Fruit fly (Drosophila melanogaster): Measurements from ENCODE around the gene Manf.

Gene Manf

DNA sequence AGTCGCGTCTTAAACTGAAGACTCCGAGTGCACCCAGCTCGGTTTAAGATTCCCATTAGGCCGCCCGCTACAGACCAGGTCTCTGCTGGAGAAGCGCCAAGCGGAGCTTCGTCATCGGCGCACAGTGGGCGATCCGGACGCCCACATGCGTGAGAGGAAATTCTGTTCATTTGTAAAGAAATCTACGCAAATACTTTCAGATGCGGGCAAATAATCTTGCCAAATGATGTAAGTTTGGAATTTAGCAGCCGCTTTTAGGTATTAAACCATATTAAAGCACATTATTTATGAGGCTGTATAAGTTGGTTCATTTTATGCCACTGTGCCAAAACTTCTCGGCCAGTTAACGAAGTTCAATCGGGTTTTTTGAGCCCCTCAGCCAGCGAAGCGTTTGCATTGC lies 19.1 kb downstream of the Manf start, which contains the start of gene js (continued):
- TF ChIP-seq Oli (tag; optimal IDR thresholded peaks at IDR 0.05), result peak; percentile 43
- no peak for TF ChIP-seq Dad (GFP tag; optimal IDR thresholded peaks at IDR 0.05)
- TF ChIP-seq Myb (GFP tag; optimal IDR thresholded peaks at IDR 0.05), result no peak
- TF ChIP-seq CG2199 (GFP tag; IDR thresholded peaks at IDR 0.05), result no peak
- peak; percentile 42 for TF ChIP-seq NfI (GFP tag; optimal IDR thresholded peaks at IDR 0.05)
- TF ChIP-seq ken (GFP tag; IDR thresholded peaks at IDR 0.05), result no peak
- TF ChIP-seq dm (GFP tag; optimal IDR thresholded peaks at IDR 0.05), result no peak
- no peak for TF ChIP-seq unpg (GFP tag; optimal IDR thresholded peaks at IDR 0.05)
- no peak for TF ChIP-seq CG3838 (GFP tag; optimal IDR thresholded peaks at IDR 0.05)
- peak; percentile 14 for TF ChIP-seq Sox102F (GFP tag; optimal IDR thresholded peaks at IDR 0.05)
- TF ChIP-seq D19A (tag; optimal IDR thresholded peaks at IDR 0.05), result no peak
- TF ChIP-seq Nf-YB (GFP tag; optimal IDR thresholded peaks at IDR 0.05), result no peak
- TF ChIP-seq grn (GFP tag; optimal IDR thresholded peaks at IDR 0.05), result no peak
- no peak for TF ChIP-seq pan (optimal IDR thresholded peaks at IDR 0.05)
- peak in 1 of 2 experiments; percentile 9 for TF ChIP-seq pan (GFP tag; optimal IDR thresholded peaks at IDR 0.05 in 1 of 2, IDR thresholded peaks at IDR 0.05 in 1 of 2)
- no peak for TF ChIP-seq CG8290 (GFP tag; optimal IDR thresholded peaks at IDR 0.05)
- TF ChIP-seq CG8290 (tag; optimal IDR thresholded peaks at IDR 0.05), result no peak
- no peak for TF ChIP-seq sc (optimal IDR thresholded peaks at IDR 0.05)
- no peak for TF ChIP-seq sc (GFP tag; optimal IDR thresholded peaks at IDR 0.05)
- TF ChIP-seq CG6683 (GFP tag; optimal IDR thresholded peaks at IDR 0.05), result no peak
- no peak for TF ChIP-seq CG14710 (tag; optimal IDR thresholded peaks at IDR 0.05)
- peak; percentile 76 for TF ChIP-seq Drgx (GFP tag; IDR thresholded peaks at IDR 0.05)
- no peak for TF ChIP-seq CG4360 (GFP tag; IDR thresholded peaks at IDR 0.05)
- TF ChIP-seq cg (GFP tag; optimal IDR thresholded peaks at IDR 0.05), result no peak
- no peak for TF ChIP-seq CG18619 (GFP tag; optimal IDR thresholded peaks at IDR 0.05)
- peak; percentile 7 for TF ChIP-seq CG12391 (tag; optimal IDR thresholded peaks at IDR 0.05)
- 0 out of 2 replicates have a peak, but pooled peaks have one; percentile 32 for TF ChIP-seq CG32772 (GFP tag; IDR thresholded peaks at IDR 0.05)
- no peak for TF ChIP-seq Fer3 (tag; optimal IDR thresholded peaks at IDR 0.05)
- TF ChIP-seq CG12744 (GFP tag; optimal IDR thresholded peaks at IDR 0.05), result no peak
- no peak for TF ChIP-seq CG15073 (GFP tag; optimal IDR thresholded peaks at IDR 0.05)
- no peak for TF ChIP-seq ci (GFP tag; IDR thresholded peaks at IDR 0.05)
- 0 out of 3 replicates have a peak, but pooled peaks have one; percentile 15 for TF ChIP-seq dysf (GFP tag; IDR thresholded peaks at IDR 0.05)
- TF ChIP-seq CG7839 (tag; optimal IDR thresholded peaks at IDR 0.05), result no peak
- TF ChIP-seq Hand (GFP tag; optimal IDR thresholded peaks at IDR 0.05), result no peak
- TF ChIP-seq CG5180 (GFP tag; optimal IDR thresholded peaks at IDR 0.05), result no peak
- no peak for TF ChIP-seq CG4617 (GFP tag; optimal IDR thresholded peaks at IDR 0.05; ENCODE audit: borderline replicate concordance)
- no peak for TF ChIP-seq HLH54F (GFP tag; optimal IDR thresholded peaks at IDR 0.05)
- TF ChIP-seq Xrp1 (GFP tag; IDR thresholded peaks at IDR 0.05), result peak; percentile 16; the same call in 1 of the 2 replicates
- no peak for TF ChIP-seq Hmr (GFP tag; optimal IDR thresholded peaks at IDR 0.05)
- TF ChIP-seq CG8765 (GFP tag; IDR thresholded peaks at IDR 0.05), result no peak
- no peak for TF ChIP-seq sd (tag; optimal IDR thresholded peaks at IDR 0.05)
- TF ChIP-seq CG2120 (GFP tag; optimal IDR thresholded peaks at IDR 0.05), result no peak
- 0 out of 2 replicates have a peak, but pooled peaks have one; percentile 14 for TF ChIP-seq esg (GFP tag; conservative IDR thresholded peaks at IDR 0.05)
- TF ChIP-seq CG43689 (GFP tag; IDR thresholded peaks at IDR 0.05), result no peak
- TF ChIP-seq chinmo (GFP tag; IDR thresholded peaks at IDR 0.05; ENCODE audit: partially characterized antibody), result 0 out of 4 replicates have a peak, but pooled peaks have one; percentile 15
- no peak for TF ChIP-seq CG11695 (GFP tag; IDR thresholded peaks at IDR 0.05)
- TF ChIP-seq ap (GFP tag; IDR thresholded peaks at IDR 0.05), result 0 out of 2 replicates have a peak, but pooled peaks have one; percentile 11
- no peak for TF ChIP-seq ftz-f1 (GFP tag; optimal IDR thresholded peaks at IDR 0.05)
- TF ChIP-seq CG17361 (GFP tag; IDR thresholded peaks at IDR 0.05), result no peak
- TF ChIP-seq CG13424 (tag; optimal IDR thresholded peaks at IDR 0.05), result peak; percentile 42
- TF ChIP-seq prd (optimal IDR thresholded peaks at IDR 0.05), result no peak
- TF ChIP-seq prd (GFP tag; IDR thresholded peaks at IDR 0.05), result no peak
